Fruit fly (Drosophila melanogaster) whole organism, embryonic: ENCODE results near the gene MRG15.
A peak's percentile ranks its signal among the peaks of the same experiment; 100 is the strongest.

Experiments used
- Atf3 ChIP-seq: fragments of 200-800 bp; sonication (Bioruptor generic); optimal IDR thresholded peaks from 3 replicates; lab custom pipeline; 2016; ENCODE audit warnings: missing biosample characterization, missing genetic modification characterization
- CG10462 ChIP-seq: fragments of 200-800 bp; sonication (Bioruptor generic); optimal IDR thresholded peaks from 2 replicates; lab custom pipeline; 2016; ENCODE audit warnings: missing biosample characterization, missing genetic modification characterization
- CG10543 ChIP-seq: fragments of 200-800 bp; sonication (Bioruptor generic); optimal IDR thresholded peaks from 3 replicates; lab custom pipeline; 2017; ENCODE audit warnings: missing biosample characterization, mild to moderate bottlenecking, missing genetic modification characterization, moderate library complexity
- CG12659 ChIP-seq: fragments of 200-800 bp; sonication (Bioruptor generic); optimal IDR thresholded peaks from 3 replicates; lab custom pipeline; 2017; ENCODE audit warnings: mild to moderate bottlenecking, missing biosample characterization, missing genetic modification reagents, missing genetic modification characterization
- CG12769 ChIP-seq: fragments of 200-800 bp; sonication (Bioruptor generic); optimal IDR thresholded peaks from 2 replicates; lab custom pipeline; 2019; ENCODE audit warnings: missing biosample characterization, mild to moderate bottlenecking, missing genetic modification characterization, moderate library complexity
- CG13624 ChIP-seq: fragments of 200-800 bp; sonication (Bioruptor generic); optimal IDR thresholded peaks from 2 replicates; lab custom pipeline; 2016; ENCODE audit warnings: missing biosample characterization, missing genetic modification characterization
- CG14014 ChIP-seq: fragments of 200-800 bp; sonication (Bioruptor generic); IDR thresholded peaks from 2 replicates; pipeline ENCODE4 v1.3.6; 2022; ENCODE audit warnings: missing biosample characterization, missing genetic modification characterization
- CG14667 ChIP-seq: fragments of 200-800 bp; sonication (Bioruptor generic); IDR thresholded peaks from 2 replicates; pipeline ENCODE4 v1.3.6; 2022; ENCODE audit warnings: missing biosample characterization, missing genetic modification characterization
- CG15514 ChIP-seq: fragments of 200-800 bp; sonication (Bioruptor generic); optimal IDR thresholded peaks from 3 replicates; lab custom pipeline; 2017; ENCODE audit warnings: missing biosample characterization, missing genetic modification characterization, mild to moderate bottlenecking, moderate library complexity, missing genetic modification reagents
- CG16779 ChIP-seq: fragments of 200-800 bp; sonication (Bioruptor generic); IDR thresholded peaks from 2 replicates; pipeline ENCODE4 v1.3.6; 2022; ENCODE audit warnings: missing biosample characterization, missing genetic modification characterization
- CG17912 ChIP-seq: fragments of 200-800 bp; sonication (Bioruptor generic); optimal IDR thresholded peaks from 2 replicates; lab custom pipeline; 2018; ENCODE audit warnings: missing biosample characterization, mild to moderate bottlenecking, missing genetic modification characterization
- CG1832 ChIP-seq: fragments of 200-800 bp; sonication (Bioruptor generic); optimal IDR thresholded peaks from 2 replicates; lab custom pipeline; 2017; ENCODE audit warnings: missing biosample characterization, mild to moderate bottlenecking, missing genetic modification characterization, inconsistent platforms
- CG32772 ChIP-seq: fragments of 200-800 bp; sonication (Bioruptor generic); IDR thresholded peaks from 2 replicates; pipeline ENCODE4 v1.3.6; 2022; ENCODE audit warnings: missing biosample characterization, missing genetic modification characterization
- CG3995 ChIP-seq: fragments of 200-800 bp; sonication (Bioruptor generic); optimal IDR thresholded peaks from 3 replicates; lab custom pipeline; 2016; ENCODE audit warnings: missing biosample characterization, missing genetic modification characterization
- CG4424 ChIP-seq: fragments of 200-800 bp; sonication (Bioruptor generic); optimal IDR thresholded peaks from 3 replicates; lab custom pipeline; 2016; ENCODE audit warnings: missing biosample characterization, missing genetic modification characterization
- CG7556 ChIP-seq: fragments of 200-800 bp; sonication (Bioruptor generic); optimal IDR thresholded peaks from 2 replicates; lab custom pipeline; 2017; ENCODE audit warnings: missing biosample characterization, mild to moderate bottlenecking, missing genetic modification characterization
- CG7987 ChIP-seq: fragments of 200-800 bp; sonication (Bioruptor generic); optimal IDR thresholded peaks from 2 replicates; lab custom pipeline; 2018; ENCODE audit warnings: missing biosample characterization, mild to moderate bottlenecking, missing genetic modification characterization, moderate library complexity
- CG8478 ChIP-seq: fragments of >200 bp; optimal IDR thresholded peaks from 2 replicates; lab custom pipeline; 2018
- CrebB ChIP-seq: fragments of 200-800 bp; sonication (Bioruptor generic); optimal IDR thresholded peaks from 3 replicates; lab custom pipeline; 2018; ENCODE audit warnings: missing biosample characterization, mild to moderate bottlenecking, missing genetic modification characterization
- ERR ChIP-seq: fragments of 200-800 bp; sonication (Bioruptor generic); optimal IDR thresholded peaks from 2 replicates; lab custom pipeline; 2016; ENCODE audit warnings: missing biosample characterization, missing genetic modification characterization
- Elba2 ChIP-seq: fragments of 200-800 bp; sonication (Bioruptor generic); optimal IDR thresholded peaks from 3 replicates; lab custom pipeline; 2016; ENCODE audit warnings: missing biosample characterization, missing genetic modification characterization
- Fer3 ChIP-seq: fragments of 200-800 bp; sonication (Bioruptor generic); optimal IDR thresholded peaks from 2 replicates; lab custom pipeline; 2018; ENCODE audit warnings: missing biosample characterization, mild to moderate bottlenecking, missing genetic modification characterization, moderate library complexity
- H15 ChIP-seq: fragments of 200-800 bp; sonication (Bioruptor generic); IDR thresholded peaks from 3 replicates; pipeline ENCODE4 v1.3.6; 2022; ENCODE audit warnings: missing biosample characterization, missing genetic modification characterization
- HLH4C ChIP-seq: fragments of 200-800 bp; sonication (Bioruptor generic); IDR thresholded peaks from 3 replicates; pipeline ENCODE4 v1.3.6; 2022; ENCODE audit warnings: missing biosample characterization, missing genetic modification characterization; ENCODE audit not compliant: partially characterized antibody
- Hmr ChIP-seq: fragments of 200-800 bp; sonication (Bioruptor generic); optimal IDR thresholded peaks from 3 replicates; lab custom pipeline; 2017; ENCODE audit warnings: mild to moderate bottlenecking, missing biosample characterization, missing genetic modification reagents, missing genetic modification characterization
- Max ChIP-seq: fragments of 200-800 bp; sonication (Bioruptor generic); optimal IDR thresholded peaks from 2 replicates; lab custom pipeline; 2016; ENCODE audit warnings: missing biosample characterization, mild to moderate bottlenecking, missing genetic modification characterization
- NC2α ChIP-seq: fragments of 200-800 bp; sonication (Bioruptor generic); optimal IDR thresholded peaks from 2 replicates; lab custom pipeline; 2016; ENCODE audit warnings: missing biosample characterization, missing genetic modification characterization
- Sin3A ChIP-seq: fragments of >200 bp; optimal IDR thresholded peaks from 2 replicates; lab custom pipeline; 2018
- Spps ChIP-seq: fragments of 200-800 bp; sonication (Bioruptor generic); optimal IDR thresholded peaks from 2 replicates; lab custom pipeline; 2018; ENCODE audit warnings: missing biosample characterization, mild to moderate bottlenecking, missing genetic modification characterization
- abd-A ChIP-seq: fragments of 200-800 bp; sonication (Bioruptor generic); optimal IDR thresholded peaks from 3 replicates; lab custom pipeline; 2019; ENCODE audit warnings: missing biosample characterization, mild to moderate bottlenecking, missing genetic modification characterization, moderate library complexity
- al ChIP-seq: fragments of 200-800 bp; sonication (Bioruptor generic); IDR thresholded peaks from 2 replicates; pipeline ENCODE4 v1.3.6; 2022; ENCODE audit warnings: missing biosample characterization, missing genetic modification characterization
- amos ChIP-seq: fragments of 200-800 bp; sonication (Bioruptor generic); IDR thresholded peaks from 2 replicates; pipeline ENCODE4 v1.3.6; 2022; ENCODE audit warnings: missing biosample characterization, missing genetic modification characterization; ENCODE audit not compliant: partially characterized antibody
- ara ChIP-seq: fragments of 200-800 bp; sonication (Bioruptor generic); IDR thresholded peaks from 2 replicates; pipeline ENCODE4 v1.3.6; 2022; ENCODE audit warnings: missing biosample characterization, missing genetic modification characterization
- bbx ChIP-seq: fragments of 200-800 bp; sonication (Bioruptor generic); IDR thresholded peaks from 2 replicates; pipeline ENCODE4 v1.3.6; 2022; ENCODE audit warnings: missing biosample characterization, missing genetic modification characterization; ENCODE audit not compliant: partially characterized antibody
- cato ChIP-seq: fragments of 200-800 bp; sonication (Bioruptor generic); optimal IDR thresholded peaks from 2 replicates; lab custom pipeline; 2016; ENCODE audit warnings: missing biosample characterization, missing genetic modification characterization, borderline replicate concordance
- corto ChIP-seq: fragments of 200-800 bp; sonication (Bioruptor generic); optimal IDR thresholded peaks from 2 replicates; lab custom pipeline; 2016; ENCODE audit warnings: missing biosample characterization, mild to moderate bottlenecking, missing genetic modification characterization, moderate library complexity
- grau ChIP-seq: fragments of 200-800 bp; optimal IDR thresholded peaks from 3 replicates; lab custom pipeline; 2019; ENCODE audit warnings: missing biosample characterization, mild to moderate bottlenecking, missing genetic modification characterization, moderate library complexity
- grn ChIP-seq: fragments of 200-800 bp; sonication (Bioruptor generic); optimal IDR thresholded peaks from 3 replicates; lab custom pipeline; 2017; ENCODE audit warnings: missing biosample characterization, missing genetic modification characterization
- hth ChIP-seq: fragments of >200 bp; optimal IDR thresholded peaks from 2 replicates; lab custom pipeline; 2017; ENCODE audit warnings: inconsistent platforms
- knrl ChIP-seq: fragments of 200-800 bp; sonication (Bioruptor generic); IDR thresholded peaks from 3 replicates; pipeline ENCODE4 v1.3.6; 2022; ENCODE audit warnings: missing biosample characterization, missing genetic modification characterization; ENCODE audit not compliant: partially characterized antibody
- pfk ChIP-seq: fragments of 200-800 bp; sonication (Bioruptor generic); optimal IDR thresholded peaks from 2 replicates; lab custom pipeline; 2018; ENCODE audit warnings: missing biosample characterization, mild to moderate bottlenecking, missing genetic modification characterization, moderate library complexity
- salm ChIP-seq: fragments of 200-800 bp; sonication (Bioruptor generic); optimal IDR thresholded peaks from 2 replicates; lab custom pipeline; 2018; ENCODE audit warnings: missing biosample characterization, mild to moderate bottlenecking, missing genetic modification characterization
- sc ChIP-seq, 3 experiments: fragments of >200 bp in 2 of 3; fragments of 200-800 bp in 1 of 3; sonication (Bioruptor generic) in 1 of 3; optimal IDR thresholded peaks; 2 replicates in 2 of 3; 3 replicates in 1 of 3; lab custom pipeline; 2017; ENCODE audit warnings: mild to moderate bottlenecking in 1 of 3, missing biosample characterization in 1 of 3, missing genetic modification characterization in 1 of 3, missing genetic modification reagents in 1 of 3
- shn ChIP-seq: fragments of 200-800 bp; sonication (Bioruptor generic); optimal IDR thresholded peaks from 3 replicates; lab custom pipeline; 2016; ENCODE audit warnings: missing biosample characterization, missing genetic modification characterization
- tap ChIP-seq: fragments of 200-800 bp; optimal IDR thresholded peaks from 3 replicates; lab custom pipeline; 2019; ENCODE audit warnings: missing biosample characterization, mild to moderate bottlenecking, missing genetic modification characterization, moderate library complexity
- tna ChIP-seq: fragments of 200-800 bp; sonication (Bioruptor generic); IDR thresholded peaks from 2 replicates; pipeline ENCODE4 v1.3.6; 2022; ENCODE audit warnings: missing biosample characterization, missing genetic modification characterization; ENCODE audit not compliant: partially characterized antibody
- tup ChIP-seq: fragments of 200-800 bp; sonication (Bioruptor generic); optimal IDR thresholded peaks from 2 replicates; lab custom pipeline; 2016; ENCODE audit warnings: missing biosample characterization, mild to moderate bottlenecking, missing genetic modification characterization, moderate library complexity
- zfh2 ChIP-seq: fragments of 200-800 bp; sonication (Bioruptor generic); optimal IDR thresholded peaks from 2 replicates; lab custom pipeline; 2016; ENCODE audit warnings: missing biosample characterization, missing genetic modification characterization

Gene MRG15

DNA sequence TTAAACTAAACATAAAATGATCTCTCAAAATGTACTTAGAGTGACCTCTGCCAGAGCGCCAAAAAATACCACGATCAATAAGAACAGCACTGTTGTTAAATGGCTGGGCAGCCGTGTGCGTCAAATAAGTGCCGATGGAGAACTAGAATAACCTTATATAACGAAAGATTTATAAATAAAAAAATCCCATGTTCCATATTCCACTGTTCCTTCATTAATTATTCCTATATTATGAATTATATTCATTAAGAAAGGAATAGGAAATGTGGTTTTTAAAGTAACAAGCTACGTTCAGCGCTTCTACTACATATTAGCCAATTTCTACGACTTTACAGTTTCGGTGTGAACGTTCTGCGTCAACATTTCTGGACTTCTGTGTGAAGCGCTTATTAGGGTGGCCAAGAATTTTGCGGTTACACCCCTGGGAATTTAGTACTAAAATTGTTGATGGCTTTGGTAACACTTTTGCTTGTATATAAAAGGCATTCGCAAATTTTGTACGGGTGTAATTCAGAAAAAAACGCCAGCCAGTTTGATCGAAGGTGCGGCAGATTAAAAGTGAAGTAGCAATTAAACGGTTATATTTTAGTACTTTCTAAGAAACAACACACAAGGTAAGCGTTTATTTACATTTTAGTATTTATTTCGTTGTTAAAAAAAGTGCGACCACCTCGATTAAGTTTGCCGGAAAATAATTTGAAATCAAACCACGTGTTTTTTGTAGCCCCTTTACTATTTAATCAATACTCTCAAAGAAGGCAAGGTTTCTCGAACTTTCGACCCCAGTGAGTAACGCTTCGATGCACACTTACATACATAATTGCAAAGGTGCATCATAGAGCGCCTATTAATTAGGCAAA lies 35.5 kb downstream of the MRG15 start, which contains the start of the genes tefu and Hsc70-4 (continued):
- no peak for TF ChIP-seq tap
- peak; percentile 6 for TF ChIP-seq salm (tag; lab: Kevin White, UChicago)
- no peak for TF ChIP-seq bbx (GFP tag; lab: Robert Waterston, UW)
- no peak for TF ChIP-seq ERR
- peak; percentile 37 for TF ChIP-seq cato (GFP tag; lab: Kevin White, UChicago)
- no peak for TF ChIP-seq CG7556 (GFP tag; lab: Kevin White, UChicago)
- peak; percentile 77 for TF ChIP-seq CG14667 (GFP tag; lab: Robert Waterston, UW)
- peak; percentile 28 for TF ChIP-seq CG10462 (GFP tag; lab: Kevin White, UChicago)
- peak; percentile 81 for TF ChIP-seq zfh2
- peak; percentile 14 for TF ChIP-seq CG7987 (GFP tag; lab: Kevin White, UChicago)
- TF ChIP-seq Atf3 (GFP tag; lab: Kevin White, UChicago), result peak; percentile 71
- no peak for TF ChIP-seq CG8478 (lab: Kevin White, UChicago)
- peak; percentile 82 for TF ChIP-seq al (GFP tag; lab: Robert Waterston, UW)
- peak; percentile 61; the same call in 1 of the 2 replicates for TF ChIP-seq CG14014 (GFP tag; lab: Robert Waterston, UW)
- peak; percentile 39; the same call in 1 of the 3 replicates for TF ChIP-seq knrl (GFP tag; lab: Robert Waterston, UW)
- TF ChIP-seq amos (GFP tag; lab: Robert Waterston, UW), result peak; percentile 51; the same call in 1 of the 2 replicates
- TF ChIP-seq Hmr, result peak; percentile 14
- TF ChIP-seq Max (GFP tag; lab: Kevin White, UChicago), result peak; percentile 54
- no peak for TF ChIP-seq hth (lab: Kevin White, UChicago)
- TF ChIP-seq sc (optimal IDR thresholded peaks at IDR 0.05; lab: Kevin White, UChicago), result no peak
- TF ChIP-seq sc (GFP tag; optimal IDR thresholded peaks at IDR 0.05; lab: Kevin White, UChicago), result peak; percentile 2
- TF ChIP-seq CG13624 (GFP tag; lab: Kevin White, UChicago), result peak; percentile 48
- peak; percentile 11; the same call in 1 of the 3 replicates for TF ChIP-seq HLH4C
- peak; percentile 62 for TF ChIP-seq Fer3 (tag; lab: Kevin White, UChicago)
- no peak for TF ChIP-seq CG16779 (GFP tag; lab: Robert Waterston, UW)
- TF ChIP-seq Spps, result peak; percentile 1
- no peak for TF ChIP-seq corto
- peak; percentile 77 for TF ChIP-seq shn (GFP tag; lab: Kevin White, UChicago)
- TF ChIP-seq grau (tag; lab: Kevin White, UChicago), result peak; percentile 80
- TF ChIP-seq CG17912, result peak; percentile 98
- peak; percentile 83 for TF ChIP-seq pfk (GFP tag; lab: Kevin White, UChicago)
- TF ChIP-seq CG1832, result no peak
- TF ChIP-seq Sin3A, result peak; percentile 96
- peak; percentile 80 for TF ChIP-seq CG12659 (GFP tag; lab: Kevin White, UChicago)
- TF ChIP-seq NC2α (GFP tag; lab: Kevin White, UChicago), result peak; percentile 76
- TF ChIP-seq ara (GFP tag; lab: Robert Waterston, UW), result peak; percentile 70
- TF ChIP-seq CG32772 (GFP tag; lab: Robert Waterston, UW), result peak; percentile 76
- TF ChIP-seq H15 (GFP tag; lab: Robert Waterston, UW), result peak; percentile 72; the same call in 2 of the 3 replicates
- TF ChIP-seq CrebB, result peak; percentile 23
- peak; percentile 31; the same call in 1 of the 2 replicates for TF ChIP-seq tna (GFP tag; lab: Robert Waterston, UW)
- TF ChIP-seq tup (GFP tag; lab: Kevin White, UChicago), result peak; percentile 50
- TF ChIP-seq CG10543 (GFP tag; lab: Kevin White, UChicago), result peak; percentile 81
- no peak for TF ChIP-seq abd-A
- no peak for TF ChIP-seq CG12769 (tag; lab: Kevin White, UChicago)
- TF ChIP-seq Elba2 (GFP tag; lab: Kevin White, UChicago), result peak; percentile 88
- peak; percentile 6 for TF ChIP-seq CG3995 (GFP tag; lab: Kevin White, UChicago)
- no peak for TF ChIP-seq grn (GFP tag; lab: Kevin White, UChicago)
- TF ChIP-seq CG4424, result peak; percentile 82
- TF ChIP-seq CG15514 (GFP tag; lab: Kevin White, UChicago), result peak; percentile 74
